Fruit fly (Drosophila melanogaster) whole organism, embryonic: ENCODE results near the gene CG14212.

Source experiments
- Aef1 ChIP-seq: fragments of 200-800 bp; sonication (Bioruptor generic); IDR thresholded peaks from 3 replicates; pipeline ENCODE4 v1.3.6; 2022; ENCODE audit warnings: missing biosample characterization, missing genetic modification characterization
- Asciz ChIP-seq: fragments of 200-800 bp; sonication (Bioruptor generic); optimal IDR thresholded peaks from 2 replicates; lab custom pipeline; 2017; ENCODE audit warnings: missing biosample characterization, mild to moderate bottlenecking, missing genetic modification characterization, missing genetic modification reagents
- CG10267 ChIP-seq: fragments of 200-800 bp; sonication (Bioruptor generic); optimal IDR thresholded peaks from 2 replicates; lab custom pipeline; 2018; ENCODE audit warnings: missing biosample characterization, mild to moderate bottlenecking, missing genetic modification characterization, moderate library complexity
- CG12769 ChIP-seq: fragments of 200-800 bp; sonication (Bioruptor generic); optimal IDR thresholded peaks from 2 replicates; lab custom pipeline; 2019; ENCODE audit warnings: missing biosample characterization, mild to moderate bottlenecking, missing genetic modification characterization, moderate library complexity
- CG1529 ChIP-seq: fragments of 200-800 bp; sonication (Bioruptor generic); optimal IDR thresholded peaks from 3 replicates; lab custom pipeline; 2018; ENCODE audit warnings: missing biosample characterization, missing genetic modification characterization
- CG15514 ChIP-seq: fragments of 200-800 bp; sonication (Bioruptor generic); optimal IDR thresholded peaks from 3 replicates; lab custom pipeline; 2017; ENCODE audit warnings: missing biosample characterization, missing genetic modification characterization, mild to moderate bottlenecking, moderate library complexity, missing genetic modification reagents
- CG1647 ChIP-seq: fragments of 200-800 bp; sonication (Bioruptor generic); optimal IDR thresholded peaks from 3 replicates; lab custom pipeline; 2016; ENCODE audit warnings: missing biosample characterization, missing genetic modification characterization
- CG17802 ChIP-seq: fragments of 200-800 bp; sonication (Bioruptor generic); optimal IDR thresholded peaks from 2 replicates; lab custom pipeline; 2018; ENCODE audit warnings: missing biosample characterization, mild to moderate bottlenecking, missing genetic modification characterization, moderate library complexity
- CG30431 ChIP-seq: fragments of 200-800 bp; sonication (Bioruptor generic); optimal IDR thresholded peaks from 2 replicates; lab custom pipeline; 2017; ENCODE audit warnings: missing biosample characterization, missing genetic modification characterization
- CG31365 ChIP-seq: fragments of 200-800 bp; sonication (Bioruptor generic); optimal IDR thresholded peaks from 2 replicates; lab custom pipeline; 2018; ENCODE audit warnings: missing biosample characterization, mild to moderate bottlenecking, missing genetic modification characterization
- CG3407 ChIP-seq: fragments of 200-800 bp; sonication (Bioruptor generic); optimal IDR thresholded peaks from 2 replicates; lab custom pipeline; 2018; ENCODE audit warnings: missing biosample characterization, mild to moderate bottlenecking, missing genetic modification characterization
- CG4328 ChIP-seq: fragments of 200-800 bp; sonication (Bioruptor generic); optimal IDR thresholded peaks from 3 replicates; lab custom pipeline; 2017; ENCODE audit warnings: missing biosample characterization, missing genetic modification reagents, missing genetic modification characterization
- CG4424 ChIP-seq: fragments of 200-800 bp; sonication (Bioruptor generic); optimal IDR thresholded peaks from 3 replicates; lab custom pipeline; 2016; ENCODE audit warnings: missing biosample characterization, missing genetic modification characterization
- CG8290 ChIP-seq, 3 experiments: fragments of 200-800 bp; sonication (Bioruptor generic); optimal IDR thresholded peaks; 2 replicates each; lab custom pipeline; 2016 to 2019; ENCODE audit warnings: missing biosample characterization in 3 of 3, missing genetic modification characterization in 3 of 3, mild to moderate bottlenecking in 2 of 3, moderate library complexity in 1 of 3
- Camta ChIP-seq: fragments of 200-800 bp; sonication (Bioruptor generic); optimal IDR thresholded peaks from 2 replicates; lab custom pipeline; 2016; ENCODE audit warnings: missing biosample characterization, missing genetic modification characterization
- Doc3 ChIP-seq: fragments of 200-800 bp; sonication (Bioruptor generic); IDR thresholded peaks from 3 replicates; pipeline ENCODE4 v1.3.6; 2022; ENCODE audit warnings: missing biosample characterization, missing genetic modification characterization; ENCODE audit not compliant: partially characterized antibody
- ERR ChIP-seq: fragments of 200-800 bp; sonication (Bioruptor generic); optimal IDR thresholded peaks from 2 replicates; lab custom pipeline; 2016; ENCODE audit warnings: missing biosample characterization, missing genetic modification characterization
- Eip74EF ChIP-seq, 2 experiments: fragments of 200-800 bp in 1 of 2; fragments of >200 bp in 1 of 2; sonication (Bioruptor generic) in 1 of 2; optimal IDR thresholded peaks; 2 replicates each; lab custom pipeline; 2017 to 2019; ENCODE audit warnings: missing biosample characterization in 2 of 2, missing genetic modification characterization in 2 of 2, mild to moderate bottlenecking in 1 of 2, moderate library complexity in 1 of 2
- Ets97D ChIP-seq: fragments of 200-800 bp; sonication (Bioruptor generic); optimal IDR thresholded peaks from 3 replicates; lab custom pipeline; 2016; ENCODE audit warnings: missing biosample characterization, missing genetic modification characterization
- Gsc ChIP-seq: fragments of 200-800 bp; sonication (Bioruptor generic); IDR thresholded peaks from 2 replicates; pipeline ENCODE4 v1.3.6; 2022; ENCODE audit warnings: missing biosample characterization, missing genetic modification characterization
- HLH4C ChIP-seq: fragments of 200-800 bp; sonication (Bioruptor generic); IDR thresholded peaks from 3 replicates; pipeline ENCODE4 v1.3.6; 2022; ENCODE audit warnings: missing biosample characterization, missing genetic modification characterization; ENCODE audit not compliant: partially characterized antibody
- Hr78 ChIP-seq, 2 experiments: fragments of 200-800 bp in 1 of 2; fragments of >200 bp in 1 of 2; sonication (Bioruptor generic) in 1 of 2; optimal IDR thresholded peaks; 2 replicates each; lab custom pipeline; 2017 to 2019; ENCODE audit warnings: missing biosample characterization in 2 of 2, missing genetic modification characterization in 2 of 2, mild to moderate bottlenecking in 1 of 2, moderate library complexity in 1 of 2
- Neu2 ChIP-seq: fragments of 200-800 bp; sonication (Bioruptor generic); optimal IDR thresholded peaks from 3 replicates; lab custom pipeline; 2016; ENCODE audit warnings: missing biosample characterization, missing genetic modification characterization, borderline replicate concordance
- Nf-YC ChIP-seq: fragments of 200-800 bp; optimal IDR thresholded peaks from 3 replicates; lab custom pipeline; 2019; ENCODE audit warnings: missing biosample characterization, mild to moderate bottlenecking, missing genetic modification characterization, moderate library complexity
- Ptx1 ChIP-seq: fragments of 200-800 bp; sonication (Bioruptor generic); IDR thresholded peaks from 2 replicates; pipeline ENCODE4 v1.3.6; 2022; ENCODE audit warnings: missing biosample characterization, missing genetic modification characterization
- Sox102F ChIP-seq: fragments of 200-800 bp; sonication (Bioruptor generic); optimal IDR thresholded peaks from 2 replicates; lab custom pipeline; 2018; ENCODE audit warnings: missing biosample characterization, mild to moderate bottlenecking, missing genetic modification characterization, moderate library complexity
- Sry-β ChIP-seq: fragments of 200-800 bp; sonication (Bioruptor generic); optimal IDR thresholded peaks from 2 replicates; lab custom pipeline; 2018; ENCODE audit warnings: missing biosample characterization, mild to moderate bottlenecking, missing genetic modification characterization, moderate library complexity
- bowl ChIP-seq: fragments of 200-800 bp; sonication (Bioruptor generic); IDR thresholded peaks from 2 replicates; pipeline ENCODE4 v1.3.6; 2022; ENCODE audit warnings: missing biosample characterization, missing genetic modification characterization
- chinmo ChIP-seq: fragments of 200-800 bp; sonication (Bioruptor generic); IDR thresholded peaks from 4 replicates; pipeline ENCODE4 v1.3.6; 2022; ENCODE audit warnings: missing biosample characterization, missing genetic modification characterization; ENCODE audit not compliant: partially characterized antibody
- chn ChIP-seq: fragments of 200-800 bp; sonication (Bioruptor generic); optimal IDR thresholded peaks from 2 replicates; lab custom pipeline; 2016; ENCODE audit warnings: missing biosample characterization, missing genetic modification characterization
- corto ChIP-seq: fragments of 200-800 bp; sonication (Bioruptor generic); optimal IDR thresholded peaks from 2 replicates; lab custom pipeline; 2016; ENCODE audit warnings: missing biosample characterization, mild to moderate bottlenecking, missing genetic modification characterization, moderate library complexity
- danr ChIP-seq: fragments of 200-800 bp; sonication (Bioruptor generic); IDR thresholded peaks from 2 replicates; pipeline ENCODE4 v1.3.6; 2022; ENCODE audit warnings: missing biosample characterization, missing genetic modification characterization
- dati ChIP-seq: fragments of 200-800 bp; sonication (Bioruptor generic); IDR thresholded peaks from 2 replicates; pipeline ENCODE4 v1.3.6; 2022; ENCODE audit warnings: missing biosample characterization, missing genetic modification characterization
- ems ChIP-seq: fragments of 200-800 bp; sonication (Bioruptor generic); optimal IDR thresholded peaks from 3 replicates; lab custom pipeline; 2016; ENCODE audit warnings: missing biosample characterization, missing genetic modification characterization
- exex ChIP-seq: fragments of 200-800 bp; sonication (Bioruptor generic); optimal IDR thresholded peaks from 4 replicates; lab custom pipeline; 2018; ENCODE audit warnings: missing biosample characterization, mild to moderate bottlenecking, missing genetic modification characterization, moderate library complexity
- jigr1 ChIP-seq: fragments of 200-800 bp; sonication (Bioruptor generic); IDR thresholded peaks from 3 replicates; pipeline ENCODE4 v1.3.6; 2022; ENCODE audit warnings: missing biosample characterization, missing genetic modification characterization
- ken ChIP-seq: fragments of 200-800 bp; sonication (Bioruptor generic); IDR thresholded peaks from 3 replicates; pipeline ENCODE4 v1.3.6; 2022; ENCODE audit warnings: missing biosample characterization, missing genetic modification characterization
- lab ChIP-seq: fragments of 200-800 bp; sonication (Bioruptor generic); optimal IDR thresholded peaks from 3 replicates; lab custom pipeline; 2017; ENCODE audit warnings: missing biosample characterization, missing genetic modification characterization, mild to moderate bottlenecking, moderate library complexity, missing genetic modification reagents
- lilli ChIP-seq: fragments of 200-800 bp; sonication (Bioruptor generic); optimal IDR thresholded peaks from 3 replicates; lab custom pipeline; 2016; ENCODE audit warnings: missing biosample characterization, missing genetic modification characterization
- lov ChIP-seq, 2 experiments: fragments of 200-800 bp in 1 of 2; fragments of >200 bp in 1 of 2; sonication (Bioruptor generic) in 1 of 2; IDR thresholded peaks in 1 of 2; optimal IDR thresholded peaks in 1 of 2; 2 replicates in 1 of 2; 3 replicates in 1 of 2; pipeline versions ENCODE4 v1.3.6 to Lab custom; 2017 to 2022; ENCODE audit warnings: missing biosample characterization in 1 of 2, missing genetic modification characterization in 1 of 2
- nau ChIP-seq: fragments of 200-800 bp; sonication (Bioruptor generic); optimal IDR thresholded peaks from 3 replicates; lab custom pipeline; 2017; ENCODE audit warnings: missing biosample characterization, mild to moderate bottlenecking, missing genetic modification characterization, missing genetic modification reagents
- nmo ChIP-seq: fragments of 200-800 bp; sonication (Bioruptor generic); optimal IDR thresholded peaks from 2 replicates; lab custom pipeline; 2018; ENCODE audit warnings: missing biosample characterization, mild to moderate bottlenecking, missing genetic modification characterization, moderate library complexity
- seq ChIP-seq: fragments of 200-800 bp; sonication (Bioruptor generic); IDR thresholded peaks from 2 replicates; pipeline ENCODE4 v1.3.6; 2022; ENCODE audit warnings: missing biosample characterization, missing genetic modification characterization
- sqz ChIP-seq: fragments of 200-800 bp; sonication (Bioruptor generic); optimal IDR thresholded peaks from 3 replicates; lab custom pipeline; 2018; ENCODE audit warnings: missing biosample characterization, mild to moderate bottlenecking, missing genetic modification characterization
- tna ChIP-seq: fragments of 200-800 bp; sonication (Bioruptor generic); IDR thresholded peaks from 2 replicates; pipeline ENCODE4 v1.3.6; 2022; ENCODE audit warnings: missing biosample characterization, missing genetic modification characterization; ENCODE audit not compliant: partially characterized antibody
- twi ChIP-seq: fragments of 200-800 bp; optimal IDR thresholded peaks from 2 replicates; lab custom pipeline; 2019; ENCODE audit warnings: missing biosample characterization, mild to moderate bottlenecking, missing genetic modification characterization, moderate library complexity

CG14212 gene

DNA sequence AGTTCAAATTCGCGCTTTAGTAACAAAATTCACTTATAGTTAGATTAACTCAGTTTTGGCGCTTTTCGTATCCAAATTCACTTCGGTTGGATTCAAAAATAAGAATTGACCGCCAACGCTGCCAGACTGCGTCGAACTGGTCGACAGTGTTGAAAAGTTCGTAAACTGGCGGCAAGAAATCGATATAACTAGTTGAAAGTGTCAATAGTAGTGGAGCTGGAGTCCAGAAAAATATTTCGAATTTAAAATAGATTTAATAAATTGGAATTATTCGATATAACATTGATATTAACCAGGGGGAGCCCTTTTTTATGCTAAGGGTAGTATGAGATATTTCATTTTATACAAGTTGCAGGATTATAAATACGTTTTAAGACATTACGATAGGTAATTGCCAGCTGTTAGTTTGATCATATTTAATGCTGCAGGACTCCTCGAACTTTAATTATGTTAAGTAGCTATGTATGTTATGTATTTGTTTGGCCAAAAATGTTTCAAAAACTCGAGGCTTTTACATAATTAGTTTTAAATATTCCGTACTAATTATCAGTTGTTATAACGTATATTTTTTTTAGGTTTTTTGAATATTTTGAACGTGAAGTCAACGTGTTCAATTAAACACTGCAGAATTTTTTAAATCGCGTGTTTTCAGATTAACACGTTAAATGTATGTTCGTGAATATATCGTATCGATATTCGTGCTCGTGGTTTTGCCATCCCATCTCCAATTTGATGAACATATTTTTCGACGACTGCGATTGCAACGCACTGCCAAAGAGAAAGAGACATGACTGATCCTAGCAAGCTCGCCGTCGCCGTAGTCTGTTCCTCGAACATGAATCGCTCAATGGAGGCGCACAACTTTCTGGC, 38.6 kb downstream of the CG14212 start, which contains the start of the genes CG14223 and Ssu72 (continued):
- TF ChIP-seq CG8290 (GFP tag; optimal IDR thresholded peaks at IDR 0.05; lab: Kevin White, UChicago), result no peak
- peak in 1 of 2 experiments; percentile 47 for TF ChIP-seq CG8290 (tag; optimal IDR thresholded peaks at IDR 0.05; lab: Kevin White, UChicago)
- no peak for TF ChIP-seq Neu2 (GFP tag; lab: Kevin White, UChicago)
- no peak for TF ChIP-seq dati (GFP tag; lab: Robert Waterston, UW)
- no peak for TF ChIP-seq ken
- no peak for TF ChIP-seq CG31365 (tag; lab: Kevin White, UChicago)
- TF ChIP-seq Nf-YC, result no peak
- no peak for TF ChIP-seq corto (GFP tag; lab: Kevin White, UChicago)
- TF ChIP-seq Ets97D, result peak; percentile 33
- TF ChIP-seq CG1529 (GFP tag; lab: Kevin White, UChicago), result no peak
- TF ChIP-seq twi (tag; lab: Kevin White, UChicago), result no peak
- peak; percentile 25 for TF ChIP-seq lab (GFP tag; lab: Kevin White, UChicago)
- TF ChIP-seq Ptx1 (GFP tag; lab: Robert Waterston, UW), result no peak
- TF ChIP-seq CG4424 (GFP tag; lab: Kevin White, UChicago), result no peak
- TF ChIP-seq nau (GFP tag; lab: Kevin White, UChicago), result no peak
- TF ChIP-seq CG3407 (GFP tag; lab: Kevin White, UChicago), result no peak
- no peak for TF ChIP-seq lilli (GFP tag; lab: Kevin White, UChicago)
- TF ChIP-seq bowl (GFP tag; lab: Robert Waterston, UW), result no peak
- no peak; the same call in 2 of the 3 replicates for TF ChIP-seq Aef1
- peak; percentile 60 for TF ChIP-seq tna
- no peak for TF ChIP-seq CG4328 (GFP tag; lab: Kevin White, UChicago)
- TF ChIP-seq Gsc, result no peak
- no peak for TF ChIP-seq Hr78 (GFP tag; optimal IDR thresholded peaks at IDR 0.05; lab: Kevin White, UChicago)
- TF ChIP-seq CG30431, result no peak
- no peak for TF ChIP-seq exex (tag; lab: Kevin White, UChicago)
- TF ChIP-seq Camta (GFP tag; lab: Kevin White, UChicago), result no peak
- no peak for TF ChIP-seq lov (optimal IDR thresholded peaks at IDR 0.05; lab: Kevin White, UChicago)
- TF ChIP-seq lov (GFP tag; IDR thresholded peaks at IDR 0.05; lab: Robert Waterston, UW), result no peak
- no peak for TF ChIP-seq CG12769
- TF ChIP-seq Doc3 (GFP tag; lab: Robert Waterston, UW), result peak; percentile 80
- TF ChIP-seq Sry-β (GFP tag; lab: Kevin White, UChicago), result no peak
- TF ChIP-seq Asciz (GFP tag; lab: Kevin White, UChicago), result no peak
- TF ChIP-seq sqz (GFP tag; lab: Kevin White, UChicago), result no peak
- TF ChIP-seq chinmo, result 0 out of 4 replicates have a peak, but pooled peaks have one; percentile 52
- no peak for TF ChIP-seq Eip74EF (GFP tag; optimal IDR thresholded peaks at IDR 0.05; lab: Kevin White, UChicago)
- no peak for TF ChIP-seq seq (GFP tag; lab: Robert Waterston, UW)
- peak; percentile 86 for TF ChIP-seq CG10267
- peak; percentile 14 for TF ChIP-seq CG1647 (GFP tag; lab: Kevin White, UChicago)
- no peak for TF ChIP-seq chn (GFP tag; lab: Kevin White, UChicago)
- no peak for TF ChIP-seq nmo (GFP tag; lab: Kevin White, UChicago)
- TF ChIP-seq Sox102F (GFP tag; lab: Kevin White, UChicago), result no peak
- no peak for TF ChIP-seq ems (GFP tag; lab: Kevin White, UChicago)
- no peak for TF ChIP-seq danr
- TF ChIP-seq ERR (GFP tag; lab: Kevin White, UChicago), result no peak
- no peak for TF ChIP-seq CG17802 (tag; lab: Kevin White, UChicago)
- peak; percentile 57 for TF ChIP-seq HLH4C
- peak; percentile 13 for TF ChIP-seq CG15514
- no peak for TF ChIP-seq jigr1
